Fruit fly (Drosophila melanogaster) whole organism, embryonic: ENCODE results near the gene CG15597.

Experiments
- Abd-B ChIP-seq: fragments of 200-800 bp; sonication (Bioruptor generic); optimal IDR thresholded peaks from 2 replicates; lab custom pipeline; 2018; ENCODE audit warnings: missing biosample characterization, mild to moderate bottlenecking, missing genetic modification characterization, moderate library complexity
- Blimp-1 ChIP-seq: fragments of 200-800 bp; sonication (Bioruptor generic); optimal IDR thresholded peaks from 3 replicates; lab custom pipeline; 2018; ENCODE audit warnings: missing biosample characterization, missing genetic modification characterization, mild to moderate bottlenecking, moderate library complexity, missing genetic modification reagents
- Bteb2 ChIP-seq: fragments of 200-800 bp; sonication (Bioruptor generic); optimal IDR thresholded peaks from 2 replicates; lab custom pipeline; 2016; ENCODE audit warnings: missing biosample characterization, missing genetic modification characterization
- CG10267 ChIP-seq: fragments of 200-800 bp; sonication (Bioruptor generic); optimal IDR thresholded peaks from 2 replicates; lab custom pipeline; 2018; ENCODE audit warnings: missing biosample characterization, mild to moderate bottlenecking, missing genetic modification characterization, moderate library complexity
- CG11093 ChIP-seq: fragments of 200-800 bp; sonication (Bioruptor generic); IDR thresholded peaks from 3 replicates; pipeline ENCODE4 v1.3.6; 2022; ENCODE audit warnings: missing biosample characterization, missing genetic modification characterization
- CG16815 ChIP-seq: fragments of 200-800 bp; sonication (Bioruptor generic); optimal IDR thresholded peaks from 3 replicates; lab custom pipeline; 2017; ENCODE audit warnings: missing biosample characterization, mild to moderate bottlenecking, missing genetic modification characterization
- CG17829 ChIP-seq: fragments of 200-800 bp; optimal IDR thresholded peaks from 2 replicates; lab custom pipeline; 2019; ENCODE audit warnings: missing biosample characterization, mild to moderate bottlenecking, missing genetic modification characterization, moderate library complexity
- CG2199 ChIP-seq: fragments of 200-800 bp; sonication (Bioruptor generic); IDR thresholded peaks from 3 replicates; pipeline ENCODE4 v1.3.6; 2022; ENCODE audit warnings: missing biosample characterization, missing genetic modification characterization
- CG7271 ChIP-seq: fragments of 200-800 bp; sonication (Bioruptor generic); optimal IDR thresholded peaks from 2 replicates; lab custom pipeline; 2018; ENCODE audit warnings: missing biosample characterization, mild to moderate bottlenecking, missing genetic modification characterization, moderate library complexity
- Dek ChIP-seq: fragments of 200-800 bp; sonication (Bioruptor generic); optimal IDR thresholded peaks from 3 replicates; lab custom pipeline; 2019; ENCODE audit warnings: missing biosample characterization, mild to moderate bottlenecking, missing genetic modification characterization, moderate library complexity
- Dref ChIP-seq: fragments of 200-800 bp; sonication (Bioruptor generic); IDR thresholded peaks from 2 replicates; pipeline ENCODE4 v1.3.6; 2022; ENCODE audit warnings: missing biosample characterization, missing genetic modification characterization
- HHEX ChIP-seq: fragments of 200-800 bp; sonication (Bioruptor generic); optimal IDR thresholded peaks from 3 replicates; lab custom pipeline; 2017; ENCODE audit warnings: missing biosample characterization, mild to moderate bottlenecking, missing genetic modification characterization, missing genetic modification reagents
- Hr39 ChIP-seq: fragments of >200 bp; optimal IDR thresholded peaks from 2 replicates; lab custom pipeline; 2017
- Hr78 ChIP-seq, 2 experiments: fragments of 200-800 bp in 1 of 2; fragments of >200 bp in 1 of 2; sonication (Bioruptor generic) in 1 of 2; optimal IDR thresholded peaks; 2 replicates each; lab custom pipeline; 2017 to 2019; ENCODE audit warnings: missing biosample characterization in 2 of 2, missing genetic modification characterization in 2 of 2, mild to moderate bottlenecking in 1 of 2, moderate library complexity in 1 of 2
- Jarid2 ChIP-seq: fragments of 200-800 bp; sonication (Bioruptor generic); optimal IDR thresholded peaks from 3 replicates; lab custom pipeline; 2017; ENCODE audit warnings: mild to moderate bottlenecking, missing biosample characterization, missing genetic modification reagents, missing genetic modification characterization
- Med ChIP-seq: fragments of 200-800 bp; sonication (Bioruptor generic); peaks from one replicate; lab custom pipeline; 2016; ENCODE audit warnings: missing biosample characterization, missing genetic modification characterization, mild to moderate bottlenecking, inconsistent platforms, moderate library complexity
- Nf-YA ChIP-seq: fragments of 200-800 bp; sonication (Bioruptor generic); IDR thresholded peaks from 2 replicates; pipeline ENCODE4 v1.3.6; 2022; ENCODE audit warnings: missing biosample characterization, missing genetic modification characterization
- Optix ChIP-seq: fragments of 200-800 bp; sonication (Bioruptor generic); IDR thresholded peaks from 3 replicates; pipeline ENCODE4 v1.3.6; 2022; ENCODE audit warnings: missing biosample characterization, missing genetic modification characterization
- Trl ChIP-seq, 3 experiments: fragments of >200 bp in 2 of 3; fragments of 200-800 bp in 1 of 3; sonication (Bioruptor generic) in 1 of 3; optimal IDR thresholded peaks; 2 replicates in 1 of 3; 3 replicates in 2 of 3; lab custom pipeline; 2016 to 2017; ENCODE audit warnings: missing biosample characterization in 1 of 3, missing genetic modification characterization in 1 of 3
- bbx ChIP-seq: fragments of 200-800 bp; sonication (Bioruptor generic); IDR thresholded peaks from 2 replicates; pipeline ENCODE4 v1.3.6; 2022; ENCODE audit warnings: missing biosample characterization, missing genetic modification characterization; ENCODE audit not compliant: partially characterized antibody
- chinmo ChIP-seq: fragments of 200-800 bp; sonication (Bioruptor generic); IDR thresholded peaks from 4 replicates; pipeline ENCODE4 v1.3.6; 2022; ENCODE audit warnings: missing biosample characterization, missing genetic modification characterization; ENCODE audit not compliant: partially characterized antibody
- ci ChIP-seq: fragments of 200-800 bp; sonication (Bioruptor generic); IDR thresholded peaks from 3 replicates; pipeline ENCODE4 v1.3.6; 2022; ENCODE audit warnings: missing biosample characterization, missing genetic modification characterization
- cwo ChIP-seq: fragments of 200-800 bp; sonication (Bioruptor generic); optimal IDR thresholded peaks from 3 replicates; lab custom pipeline; 2017; ENCODE audit warnings: missing biosample characterization, missing genetic modification characterization, mild to moderate bottlenecking, moderate library complexity, missing genetic modification reagents
- danr ChIP-seq: fragments of 200-800 bp; sonication (Bioruptor generic); IDR thresholded peaks from 2 replicates; pipeline ENCODE4 v1.3.6; 2022; ENCODE audit warnings: missing biosample characterization, missing genetic modification characterization
- dimm ChIP-seq: fragments of 200-800 bp; sonication (Bioruptor generic); IDR thresholded peaks from 2 replicates; pipeline ENCODE4 v1.3.6; 2022; ENCODE audit warnings: missing biosample characterization, missing genetic modification characterization
- fru ChIP-seq: fragments of >200 bp; optimal IDR thresholded peaks from 2 replicates; lab custom pipeline; 2017
- gcm2 ChIP-seq: fragments of 200-800 bp; sonication (Bioruptor generic); optimal IDR thresholded peaks from 2 replicates; lab custom pipeline; 2016; ENCODE audit warnings: missing biosample characterization, missing genetic modification characterization
- ken ChIP-seq: fragments of 200-800 bp; sonication (Bioruptor generic); IDR thresholded peaks from 3 replicates; pipeline ENCODE4 v1.3.6; 2022; ENCODE audit warnings: missing biosample characterization, missing genetic modification characterization
- kni ChIP-seq: fragments of 200-800 bp; sonication (Bioruptor generic); optimal IDR thresholded peaks from 3 replicates; lab custom pipeline; 2017; ENCODE audit warnings: mild to moderate bottlenecking, missing biosample characterization, missing genetic modification reagents, missing genetic modification characterization
- onecut ChIP-seq: fragments of 200-800 bp; sonication (Bioruptor generic); IDR thresholded peaks from 2 replicates; pipeline ENCODE4 v1.3.6; 2022; ENCODE audit warnings: missing biosample characterization, missing genetic modification characterization
- otp ChIP-seq: fragments of 200-800 bp; sonication (Bioruptor generic); IDR thresholded peaks from 3 replicates; pipeline ENCODE4, ENCODE4 v1.3.6; 2022; ENCODE audit warnings: missing biosample characterization, missing genetic modification characterization
- pan ChIP-seq, 4 experiments: fragments of >200 bp in 3 of 4; fragments of 200-800 bp in 1 of 4; sonication (Bioruptor generic) in 1 of 4; optimal IDR thresholded peaks in 3 of 4; IDR thresholded peaks in 1 of 4; 2 replicates each; pipeline versions ENCODE4 v1.3.6 to Lab custom; 2017 to 2022; ENCODE audit warnings: missing biosample characterization in 2 of 4, missing genetic modification characterization in 2 of 4, mixed read lengths in 1 of 4
- slou ChIP-seq: fragments of 200-800 bp; sonication (Bioruptor generic); optimal IDR thresholded peaks from 3 replicates; lab custom pipeline; 2016; ENCODE audit warnings: missing biosample characterization, missing genetic modification characterization
- tll ChIP-seq, 2 experiments: fragments of 200-800 bp in 1 of 2; fragments of >200 bp in 1 of 2; sonication (Bioruptor generic) in 1 of 2; optimal IDR thresholded peaks; 2 replicates each; lab custom pipeline; 2017 to 2019; ENCODE audit warnings: missing biosample characterization in 2 of 2, missing genetic modification characterization in 2 of 2, mild to moderate bottlenecking in 1 of 2, moderate library complexity in 1 of 2
- twi ChIP-seq: fragments of 200-800 bp; optimal IDR thresholded peaks from 2 replicates; lab custom pipeline; 2019; ENCODE audit warnings: missing biosample characterization, mild to moderate bottlenecking, missing genetic modification characterization, moderate library complexity
- vvl ChIP-seq: fragments of 200-800 bp; sonication (Bioruptor generic); IDR thresholded peaks from 2 replicates; pipeline ENCODE4 v1.3.6; 2022; ENCODE audit warnings: missing biosample characterization, missing genetic modification characterization
- zfh2 ChIP-seq: fragments of 200-800 bp; sonication (Bioruptor generic); optimal IDR thresholded peaks from 2 replicates; lab custom pipeline; 2016; ENCODE audit warnings: missing biosample characterization, missing genetic modification characterization

CG15597 gene

dm6 chr3R:6285100-6285499 is at the start of gene CG15597:
Gene CG15597, minus strand, starts transcription at chr3R:6285200.
- TF ChIP-seq CG17829 (tag; lab: Kevin White, UChicago) (no peak), Dek (no peak), twi (tag; lab: Kevin White, UChicago) (no peak), danr (GFP tag; lab: Robert Waterston, UW) (no peak), slou (GFP tag; lab: Kevin White, UChicago) (no peak), otp (GFP tag; lab: Robert Waterston, UW) (no peak), Nf-YA (no peak), HHEX (no peak), onecut (GFP tag; lab: Robert Waterston, UW) (no peak), dimm (GFP tag; lab: Robert Waterston, UW) (no peak), CG16815 (no peak), gcm2 (GFP tag; lab: Kevin White, UChicago) (no peak)
- TF ChIP-seq, all 482 proteins: peak for 0

- 0 out of 2 replicates have a peak, but pooled peaks have one; percentile 13 for TF ChIP-seq vvl
- TF ChIP-seq Hr78 (GFP tag; optimal IDR thresholded peaks at IDR 0.05; lab: Kevin White, UChicago), result peak in 1 of 2 experiments; percentile 38
- TF ChIP-seq Med (GFP tag; lab: Kevin White, UChicago), result peak; percentile 48
- TF ChIP-seq Blimp-1 (GFP tag; lab: Kevin White, UChicago), result peak; percentile 69
- TF ChIP-seq bbx (GFP tag; lab: Robert Waterston, UW), result no peak
- peak; percentile 71 for TF ChIP-seq kni (GFP tag; lab: Kevin White, UChicago)
- TF ChIP-seq zfh2 (GFP tag; lab: Kevin White, UChicago), result no peak
Measured at dm6 chr3R:6329774-6330298, 44.8 kb upstream of the CG15597 start, which contains the start of gene Osi18. Gene Osi18, plus strand, starts transcription at chr3R:6330248.

- no peak for TF ChIP-seq Med (GFP tag; lab: Kevin White, UChicago)
- TF ChIP-seq cwo (GFP tag; lab: Kevin White, UChicago), result peak; percentile 8
- no peak for TF ChIP-seq fru
- TF ChIP-seq vvl, result peak; percentile 68
- peak; percentile 42 for TF ChIP-seq Blimp-1 (GFP tag; lab: Kevin White, UChicago)
- peak; percentile 13 to 14 for TF ChIP-seq Trl (optimal IDR thresholded peaks at IDR 0.05; lab: Kevin White, UChicago)
- TF ChIP-seq Trl (GFP tag; optimal IDR thresholded peaks at IDR 0.05; lab: Kevin White, UChicago), result no peak
- peak; percentile 98 for TF ChIP-seq Hr39 (lab: Kevin White, UChicago)
- TF ChIP-seq ci (GFP tag; lab: Robert Waterston, UW), result peak; percentile 52; the same call in 2 of the 3 replicates
- peak in 1 of 2 experiments; percentile 22 for TF ChIP-seq tll (GFP tag; optimal IDR thresholded peaks at IDR 0.05; lab: Kevin White, UChicago)
- TF ChIP-seq chinmo (GFP tag; lab: Robert Waterston, UW), result 0 out of 4 replicates have a peak, but pooled peaks have one; percentile 28
- TF ChIP-seq CG10267 (tag; lab: Kevin White, UChicago), result no peak
- no peak for TF ChIP-seq Bteb2 (GFP tag; lab: Kevin White, UChicago)
- no peak for TF ChIP-seq pan (optimal IDR thresholded peaks at IDR 0.05; lab: Kevin White, UChicago)
- TF ChIP-seq pan (GFP tag; optimal IDR thresholded peaks at IDR 0.05 in 1 of 2, IDR thresholded peaks at IDR 0.05 in 1 of 2), result peak in 1 of 2 experiments; percentile 31
- peak; percentile 5 for TF ChIP-seq kni (GFP tag; lab: Kevin White, UChicago)
- 0 out of 2 replicates have a peak, but pooled peaks have one; percentile 24 for TF ChIP-seq Dref (GFP tag; lab: Robert Waterston, UW)
- TF ChIP-seq, all 482 proteins: peak for 11
Measured at dm6 chr3R:6315078-6315477, 30.1 kb upstream of the CG15597 start.

dm6 chr3R:6311641-6312259 is 26.8 kb upstream of the CG15597 start, which contains the start of gene Osi17:
Gene Osi17, plus strand, starts transcription at chr3R:6311772.
- TF ChIP-seq Abd-B (GFP tag; lab: Kevin White, UChicago) (no peak), CG7271 (tag; lab: Kevin White, UChicago) (no peak), CG11093 (GFP tag; lab: Robert Waterston, UW) (0 out of 3 replicates have a peak, but pooled peaks have one; percentile 11), ken (GFP tag; lab: Robert Waterston, UW) (0 out of 3 replicates have a peak, but pooled peaks have one; percentile 26), Optix (GFP tag; lab: Robert Waterston, UW) (no peak), CG2199 (0 out of 3 replicates have a peak, but pooled peaks have one; percentile 61), Blimp-1 (GFP tag; lab: Kevin White, UChicago) (peak; percentile 99), Jarid2 (peak; percentile 22), Med (GFP tag; lab: Kevin White, UChicago) (no peak)
